Worm (Caenorhabditis elegans) whole organism, L3 larva: ENCODE data around the gene lec-3.

Source experiments
- ZK546.5 ChIP-seq: sonication (generic microtip); optimal IDR thresholded peaks from 2 replicates; lab custom pipeline; 2017; ENCODE audit warnings: missing biosample characterization, missing genetic modification characterization
- aly-2 ChIP-seq: fragments of 150-350 bp; optimal IDR thresholded peaks from 2 replicates; lab custom pipeline; 2014; ENCODE audit warnings: missing biosample characterization, missing genetic modification characterization
- ama-1 ChIP-seq: fragments of 150-350 bp; optimal IDR thresholded peaks from 2 replicates; lab custom pipeline; 2018
- ceh-28 ChIP-seq: fragments of 150-350 bp; optimal IDR thresholded peaks from 2 replicates; lab custom pipeline; 2014; ENCODE audit warnings: missing biosample characterization, missing genetic modification reagents, missing genetic modification characterization
- ceh-82 ChIP-seq: fragments of 150-350 bp; optimal IDR thresholded peaks from 2 replicates; lab custom pipeline; 2014; ENCODE audit warnings: missing biosample characterization, missing genetic modification characterization
- ceh-9 ChIP-seq: sonication (generic microtip); optimal IDR thresholded peaks from 2 replicates; lab custom pipeline; 2018; ENCODE audit warnings: missing biosample characterization, missing genetic modification characterization
- daf-12 ChIP-seq: fragments of 150-350 bp; optimal IDR thresholded peaks from 2 replicates; lab custom pipeline; 2014; ENCODE audit warnings: missing biosample characterization, missing genetic modification reagents, missing genetic modification characterization
- egl-5 ChIP-seq: fragments of 150-350 bp; optimal IDR thresholded peaks from 2 replicates; lab custom pipeline; 2017; ENCODE audit warnings: missing biosample characterization, missing genetic modification reagents, missing genetic modification characterization, inconsistent platforms
- elt-1 ChIP-seq: fragments of 150-350 bp; optimal IDR thresholded peaks from 2 replicates; lab custom pipeline; 2014; ENCODE audit warnings: missing biosample characterization, missing genetic modification characterization
- elt-2 ChIP-seq: sonication (generic microtip); optimal IDR thresholded peaks from 2 replicates; lab custom pipeline; 2016; ENCODE audit warnings: missing genetic modification reagents, mild to moderate bottlenecking, missing genetic modification characterization, missing compliant biosample characterization
- fkh-2 ChIP-seq: fragments of 150-350 bp; optimal IDR thresholded peaks from 2 replicates; lab custom pipeline; 2014; ENCODE audit warnings: missing biosample characterization, missing genetic modification reagents, missing genetic modification characterization
- hmg-11 ChIP-seq: sonication (generic microtip); optimal IDR thresholded peaks from 2 replicates; lab custom pipeline; 2016; ENCODE audit warnings: missing genetic modification characterization, missing compliant biosample characterization
- jun-1 ChIP-seq: fragments of 150-350 bp; optimal IDR thresholded peaks from 2 replicates; lab custom pipeline; 2014; ENCODE audit warnings: missing biosample characterization, missing genetic modification reagents, missing genetic modification characterization
- lin-15B ChIP-seq: fragments of 150-350 bp; optimal IDR thresholded peaks from 2 replicates; lab custom pipeline; 2014; ENCODE audit warnings: missing biosample characterization, missing genetic modification characterization
- lin-39 ChIP-seq: fragments of 150-350 bp; optimal IDR thresholded peaks from 2 replicates; lab custom pipeline; 2018; ENCODE audit warnings: missing biosample characterization, missing genetic modification reagents, missing genetic modification characterization
- lsy-12 ChIP-seq: sonication (generic microtip); optimal IDR thresholded peaks from 2 replicates; lab custom pipeline; 2016; ENCODE audit warnings: mild to moderate bottlenecking, missing genetic modification characterization, missing compliant biosample characterization
- mml-1 ChIP-seq: fragments of 150-350 bp; sonication (generic microtip); optimal IDR thresholded peaks from 3 replicates; lab custom pipeline; 2014; ENCODE audit warnings: missing biosample characterization, missing genetic modification characterization
- nfya-1 ChIP-seq: sonication (generic microtip); optimal IDR thresholded peaks from 2 replicates; lab custom pipeline; 2017; ENCODE audit warnings: missing genetic modification characterization, mild to moderate bottlenecking, missing compliant biosample characterization, antibody characterized with exemption, moderate library complexity; ENCODE audit not compliant: insufficient read depth
- nhr-11 ChIP-seq: fragments of 150-350 bp; optimal IDR thresholded peaks from 2 replicates; lab custom pipeline; 2014; ENCODE audit warnings: missing biosample characterization, missing genetic modification characterization
- nhr-12 ChIP-seq: fragments of 150-350 bp; optimal IDR thresholded peaks from 2 replicates; lab custom pipeline; 2014; ENCODE audit warnings: missing biosample characterization, missing genetic modification characterization
- nhr-23 ChIP-seq: fragments of 150-350 bp; optimal IDR thresholded peaks from 2 replicates; lab custom pipeline; 2014; ENCODE audit warnings: missing biosample characterization, missing genetic modification reagents, missing genetic modification characterization
- nhr-237 ChIP-seq: fragments of 150-350 bp; optimal IDR thresholded peaks from 2 replicates; lab custom pipeline; 2014; ENCODE audit warnings: missing biosample characterization, missing genetic modification characterization
- nhr-25 ChIP-seq: sonication (generic microtip); optimal IDR thresholded peaks from 2 replicates; lab custom pipeline; 2017; ENCODE audit warnings: missing biosample characterization, missing genetic modification characterization
- nhr-28 ChIP-seq: fragments of 150-350 bp; optimal IDR thresholded peaks from 2 replicates; lab custom pipeline; 2014; ENCODE audit warnings: missing biosample characterization, missing genetic modification characterization
- nhr-43 ChIP-seq: sonication (generic microtip); optimal IDR thresholded peaks from 2 replicates; lab custom pipeline; 2016; ENCODE audit warnings: mild to moderate bottlenecking, missing genetic modification characterization, missing compliant biosample characterization; ENCODE audit not compliant: poor library complexity, severe bottlenecking
- nhr-67 ChIP-seq: fragments of 150-350 bp; optimal IDR thresholded peaks from 2 replicates; lab custom pipeline; 2014; ENCODE audit warnings: missing biosample characterization, missing genetic modification characterization
- nhr-76 ChIP-seq: fragments of 150-350 bp; sonication (generic microtip); optimal IDR thresholded peaks from 5 replicates; lab custom pipeline; 2014; ENCODE audit warnings: missing biosample characterization, missing genetic modification characterization
- nhr-77 ChIP-seq: fragments of 150-350 bp; optimal IDR thresholded peaks from 2 replicates; lab custom pipeline; 2014; ENCODE audit warnings: missing biosample characterization, missing genetic modification characterization
- pha-4 ChIP-seq: fragments of 150-350 bp; optimal IDR thresholded peaks from 2 replicates; lab custom pipeline; 2014; ENCODE audit warnings: missing biosample characterization, missing genetic modification reagents, missing genetic modification characterization
- pqm-1 ChIP-seq: fragments of 150-350 bp; optimal IDR thresholded peaks from 2 replicates; lab custom pipeline; 2017; ENCODE audit warnings: missing biosample characterization, missing genetic modification characterization, inconsistent platforms
- skn-1 ChIP-seq: fragments of 150-350 bp; optimal IDR thresholded peaks from 2 replicates; lab custom pipeline; 2014; ENCODE audit warnings: missing biosample characterization, missing genetic modification characterization
- snpc-4 ChIP-seq: fragments of 150-350 bp; optimal IDR thresholded peaks from 2 replicates; lab custom pipeline; 2014; ENCODE audit warnings: missing biosample characterization, missing genetic modification characterization
- tbx-2 ChIP-seq: sonication (generic microtip); optimal IDR thresholded peaks from 2 replicates; lab custom pipeline; 2016; ENCODE audit warnings: mild to moderate bottlenecking, missing genetic modification characterization, missing compliant biosample characterization
- unc-62 ChIP-seq: fragments of 150-350 bp; sonication (generic microtip); optimal IDR thresholded peaks from 4 replicates; lab custom pipeline; 2014; ENCODE audit warnings: missing biosample characterization, missing genetic modification reagents, missing genetic modification characterization
- ztf-4 ChIP-seq: fragments of 150-350 bp; optimal IDR thresholded peaks from 2 replicates; lab custom pipeline; 2014; ENCODE audit warnings: missing biosample characterization, missing genetic modification characterization

lec-3 gene

DNA sequence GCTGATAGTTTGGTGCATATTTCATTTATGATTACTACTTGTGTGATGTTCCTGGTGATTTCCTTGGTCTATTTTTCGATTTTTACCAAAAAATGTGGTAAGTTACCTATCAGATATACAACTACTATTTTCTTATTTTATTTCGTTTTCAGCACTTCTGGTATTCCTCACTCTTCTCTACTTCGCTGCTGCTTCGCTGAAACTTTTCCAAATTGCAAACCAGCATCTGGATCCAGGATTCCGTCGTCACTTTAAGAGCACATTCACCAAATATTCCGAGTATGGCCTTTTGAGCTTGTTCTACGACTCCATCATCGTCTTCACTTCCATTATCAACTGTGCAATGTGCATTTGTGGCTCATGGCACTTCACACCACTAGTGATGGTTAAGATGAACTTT, 17.6 kb downstream of the lec-3 start:
- TF ChIP-seq ZK546.5 (no peak), nhr-237 (tag; lab: Kevin White, UChicago) (no peak), nhr-77 (tag; lab: Kevin White, UChicago) (no peak), nhr-25 (tag; lab: Kevin White, UChicago) (no peak), elt-2 (no peak), daf-12 (tag; lab: Kevin White, UChicago) (no peak)

DNA sequence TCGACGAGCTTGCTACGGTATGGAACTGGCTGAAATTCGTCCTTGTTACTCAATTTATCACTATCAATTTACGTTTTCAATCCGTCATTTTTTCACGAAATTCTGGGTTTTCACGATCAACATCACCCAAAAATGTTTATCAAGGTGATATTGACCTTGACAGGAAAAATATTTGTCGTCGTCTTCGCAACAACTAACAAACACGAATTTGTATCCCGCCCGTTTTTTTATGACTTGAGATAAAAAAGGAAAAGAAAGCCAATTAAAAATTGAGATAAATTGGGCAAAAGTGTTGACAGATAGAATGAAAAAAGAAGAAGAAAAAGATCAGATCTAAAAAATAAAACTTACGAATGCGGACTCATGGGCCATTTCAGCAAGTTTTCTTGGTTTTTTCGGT, 20.0 kb downstream of the lec-3 start:
- TF ChIP-seq lin-39 (tag; lab: Kevin White, UChicago) (no peak), nhr-25 (tag; lab: Kevin White, UChicago) (peak; percentile 32), nhr-23 (tag; lab: Kevin White, UChicago) (peak; percentile 5)

DNA sequence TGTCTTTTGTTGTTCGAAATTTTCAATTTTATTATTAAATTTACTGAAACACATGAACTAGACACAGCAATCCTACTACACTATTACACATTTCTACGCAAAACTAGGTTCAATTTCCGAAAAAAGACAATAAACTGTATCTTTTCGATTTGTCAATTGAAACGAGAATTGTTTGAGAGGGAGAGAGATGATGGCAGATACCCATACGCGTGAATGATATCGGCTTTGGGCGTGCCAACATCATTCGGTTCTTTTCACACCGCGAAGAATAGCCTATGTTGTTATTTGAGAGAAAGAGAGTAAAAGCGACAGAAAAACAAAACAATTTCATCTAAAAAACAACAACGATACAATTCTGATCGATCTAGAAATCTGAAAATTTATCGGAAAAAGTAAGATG, 20.8 kb downstream of the lec-3 start:
- TF ChIP-seq pha-4 (tag; lab: Kevin White, UChicago), result no peak
- TF ChIP-seq ama-1 (lab: Kevin White, UChicago), result no peak
- peak; percentile 2 for TF ChIP-seq nhr-25 (tag; lab: Kevin White, UChicago)
- no peak for TF ChIP-seq lin-15B

DNA sequence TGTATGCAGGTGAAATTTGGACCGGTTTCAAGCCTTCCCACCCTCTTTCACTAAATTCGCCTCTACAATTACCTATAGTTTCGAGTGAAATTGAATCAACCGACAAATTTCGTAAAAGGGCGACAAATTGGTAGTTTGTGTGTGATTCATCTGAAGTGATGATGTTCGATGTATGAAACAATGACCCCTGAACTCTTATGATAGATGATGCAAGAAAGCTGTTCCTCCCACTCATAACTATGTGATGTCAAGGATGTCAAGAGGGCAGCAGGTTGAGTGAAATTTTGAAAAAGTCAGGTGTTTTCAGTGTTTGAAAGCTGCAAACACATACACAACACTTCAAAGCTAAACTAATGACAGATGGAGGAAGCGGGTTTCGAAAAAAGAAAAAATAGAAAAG, 21.6 kb downstream of the lec-3 start:
- TF ChIP-seq nhr-11 (tag; lab: Kevin White, UChicago) (peak; percentile 47), nhr-23 (tag; lab: Kevin White, UChicago) (no peak)

DNA sequence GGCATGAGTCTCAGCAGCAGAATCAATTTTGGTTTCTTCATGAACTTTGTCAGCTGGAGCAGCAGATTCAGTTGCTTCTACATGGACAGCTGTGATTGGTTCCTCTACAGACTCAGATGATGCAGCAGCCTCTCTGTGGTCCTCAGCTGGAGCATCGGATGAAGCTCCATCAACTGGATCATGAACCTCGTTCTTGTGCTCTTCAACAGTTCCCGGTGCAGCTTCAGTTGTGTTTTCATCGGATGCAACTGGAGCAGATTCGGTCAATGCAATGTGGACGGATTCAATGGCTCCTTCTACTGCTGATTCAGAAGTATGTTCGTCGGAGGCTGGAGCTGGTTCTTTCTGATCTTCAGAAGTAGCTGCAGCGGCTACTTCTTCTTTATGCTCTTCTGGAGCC, 23.5 kb downstream of the lec-3 start:
- TF ChIP-seq nhr-12 (tag; lab: Kevin White, UChicago) (no peak), ceh-82 (tag; lab: Kevin White, UChicago) (no peak), egl-5 (tag; lab: Kevin White, UChicago) (no peak), jun-1 (tag; lab: Kevin White, UChicago) (no peak), ceh-9 (tag; lab: Kevin White, UChicago) (no peak), daf-12 (tag; lab: Kevin White, UChicago) (no peak), nhr-67 (no peak), fkh-2 (tag; lab: Kevin White, UChicago) (no peak), ztf-4 (no peak), tbx-2 (tag; lab: Kevin White, UChicago) (no peak), pha-4 (tag; lab: Kevin White, UChicago) (no peak), ceh-28 (tag; lab: Kevin White, UChicago) (no peak), nhr-23 (tag; lab: Kevin White, UChicago) (no peak), nhr-76 (tag; lab: Kevin White, UChicago) (no peak), hmg-11 (tag; lab: Kevin White, UChicago) (no peak), ZK546.5 (no peak), nhr-43 (tag; lab: Kevin White, UChicago) (no peak), lsy-12 (tag; lab: Kevin White, UChicago) (no peak), nhr-77 (tag; lab: Kevin White, UChicago) (no peak)

DNA sequence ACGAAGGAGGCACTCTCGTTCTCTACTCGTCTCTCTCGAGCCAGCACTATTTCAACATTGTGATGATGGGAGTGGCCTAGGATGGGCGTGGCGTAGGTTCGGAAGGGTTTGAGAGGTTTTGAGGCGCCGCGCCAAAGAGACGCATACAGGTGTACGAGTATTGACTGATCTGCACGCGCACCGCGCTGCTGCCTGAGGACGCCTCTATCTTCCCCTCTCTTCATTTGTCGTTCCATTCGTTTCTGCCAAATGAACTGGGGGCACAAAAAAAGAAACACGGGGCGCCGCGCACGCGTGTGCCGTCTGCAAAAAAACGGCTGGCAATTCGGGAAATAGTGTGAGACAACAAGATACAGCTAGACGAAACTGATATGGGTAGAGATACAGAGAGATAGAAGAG, 25.1 kb downstream of the lec-3 start, which contains the start of gene lec-2:
TSS of gene lec-2 (minus strand) at position 171 of the 400 bp plus-strand sequence.
- TF ChIP-seq nfya-1 (tag; lab: Kevin White, UChicago) (peak; percentile 36), pha-4 (tag; lab: Kevin White, UChicago) (peak; percentile 54), nhr-43 (tag; lab: Kevin White, UChicago) (no peak)
- TF ChIP-seq, all 47 proteins: peak for 2

DNA sequence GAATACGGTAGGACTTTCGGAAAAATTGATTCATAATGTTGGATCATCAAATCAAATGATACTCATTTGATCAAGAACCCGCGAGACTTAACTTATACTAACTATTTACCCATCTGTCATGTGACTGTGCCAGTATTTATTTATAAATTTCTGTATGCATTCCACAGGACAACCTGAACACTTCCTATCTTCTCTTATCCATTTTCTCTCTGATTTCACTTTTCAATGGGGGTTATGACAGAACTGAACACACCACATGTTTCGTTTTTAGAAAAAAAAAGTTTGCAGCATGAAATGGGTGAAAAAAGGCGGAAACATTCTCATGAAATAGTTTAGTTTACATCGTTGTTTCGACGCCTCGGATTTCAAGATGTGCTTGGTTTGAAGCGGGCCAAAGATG, 26.6 kb downstream of the lec-3 start:
- no peak for TF ChIP-seq snpc-4 (tag; lab: Kevin White, UChicago)
- no peak for TF ChIP-seq tbx-2 (tag; lab: Kevin White, UChicago)
- TF ChIP-seq nhr-28 (tag; lab: Kevin White, UChicago), result no peak
- TF ChIP-seq unc-62 (GFP tag; lab: Kevin White, UChicago), result no peak
- no peak for TF ChIP-seq nfya-1 (tag; lab: Kevin White, UChicago)
- no peak for TF ChIP-seq nhr-237 (tag; lab: Kevin White, UChicago)
- TF ChIP-seq daf-12 (tag; lab: Kevin White, UChicago), result no peak
- TF ChIP-seq mml-1, result no peak
- TF ChIP-seq ceh-9 (tag; lab: Kevin White, UChicago), result no peak
- no peak for TF ChIP-seq ZK546.5
- TF ChIP-seq aly-2 (tag; lab: Kevin White, UChicago), result no peak
- TF ChIP-seq skn-1, result no peak
- no peak for TF ChIP-seq pqm-1 (tag; lab: Kevin White, UChicago)
- no peak for TF ChIP-seq ceh-28 (tag; lab: Kevin White, UChicago)
- no peak for TF ChIP-seq lin-15B
- TF ChIP-seq elt-1, result no peak
- TF ChIP-seq nhr-11 (tag; lab: Kevin White, UChicago), result no peak
- TF ChIP-seq nhr-67, result no peak
